Worm (Caenorhabditis elegans) whole organism, L4/young adult: Measurements from ENCODE around the gene EGAP5.1.

Experiments used
- W03F9.2 ChIP-seq: fragments of 150-350 bp; optimal IDR thresholded peaks from 2 replicates; lab custom pipeline; 2014; ENCODE audit warnings: missing biosample characterization, missing genetic modification characterization
- dao-5 ChIP-seq: sonication (generic microtip); optimal IDR thresholded peaks from 2 replicates; lab custom pipeline; 2016; ENCODE audit warnings: missing genotype, missing genetic modification characterization, moderate library complexity, missing compliant biosample characterization
- him-1 ChIP-seq: sonication (generic microtip); optimal IDR thresholded peaks from 2 replicates; lab custom pipeline; 2016; ENCODE audit warnings: missing genotype, missing genetic modification reagents, missing genetic modification characterization, missing compliant biosample characterization

ce11 chrX:5205561-5205960 is 42.7 kb downstream of the EGAP5.1 start, which contains the start of gene H28G03.2:
- TF ChIP-seq W03F9.2: no peak
- no peak for TF ChIP-seq him-1 (tag; lab: Kevin White, UChicago)
- no peak for TF ChIP-seq dao-5 (tag; lab: Kevin White, UChicago)
